Fruit fly (Drosophila melanogaster) Kc167 (cell line): Measurements from ENCODE around the gene eIF2Bepsilon.

ENCODE experiments used
- Myc ChIP-seq: fragments of >200 bp; optimal IDR thresholded peaks from 2 replicates; lab custom pipeline; 2017; ENCODE audit warnings: missing external identifiers
- Sin3A ChIP-seq: fragments of >200 bp; optimal IDR thresholded peaks from 2 replicates; lab custom pipeline; 2018; ENCODE audit warnings: missing external identifiers
- h ChIP-seq: fragments of >200 bp; optimal IDR thresholded peaks from 3 replicates; lab custom pipeline; 2018; ENCODE audit warnings: missing external identifiers
- insv ChIP-seq: fragments of >200 bp; optimal IDR thresholded peaks from 3 replicates; lab custom pipeline; 2018; ENCODE audit warnings: missing external identifiers
- psq ChIP-seq: fragments of >200 bp; optimal IDR thresholded peaks from 2 replicates; lab custom pipeline; 2017; ENCODE audit warnings: missing external identifiers
- ttk ChIP-seq: sonication (Bioruptor generic); optimal IDR thresholded peaks from 2 replicates; lab custom pipeline; 2017; ENCODE audit warnings: missing external identifiers

The eIF2Bepsilon gene

dm6 chrX:1964409-1965345 lies 42.0 kb upstream of the eIF2Bepsilon start:
- no peak for TF ChIP-seq Sin3A
- TF ChIP-seq psq (lab: Kevin White, UChicago), result no peak
- no peak for TF ChIP-seq h (lab: Kevin White, UChicago)
- TF ChIP-seq Myc (lab: Kevin White, UChicago), result no peak
- TF ChIP-seq insv (lab: Kevin White, UChicago), result no peak
- TF ChIP-seq ttk (lab: Kevin White, UChicago), result no peak

DNA sequence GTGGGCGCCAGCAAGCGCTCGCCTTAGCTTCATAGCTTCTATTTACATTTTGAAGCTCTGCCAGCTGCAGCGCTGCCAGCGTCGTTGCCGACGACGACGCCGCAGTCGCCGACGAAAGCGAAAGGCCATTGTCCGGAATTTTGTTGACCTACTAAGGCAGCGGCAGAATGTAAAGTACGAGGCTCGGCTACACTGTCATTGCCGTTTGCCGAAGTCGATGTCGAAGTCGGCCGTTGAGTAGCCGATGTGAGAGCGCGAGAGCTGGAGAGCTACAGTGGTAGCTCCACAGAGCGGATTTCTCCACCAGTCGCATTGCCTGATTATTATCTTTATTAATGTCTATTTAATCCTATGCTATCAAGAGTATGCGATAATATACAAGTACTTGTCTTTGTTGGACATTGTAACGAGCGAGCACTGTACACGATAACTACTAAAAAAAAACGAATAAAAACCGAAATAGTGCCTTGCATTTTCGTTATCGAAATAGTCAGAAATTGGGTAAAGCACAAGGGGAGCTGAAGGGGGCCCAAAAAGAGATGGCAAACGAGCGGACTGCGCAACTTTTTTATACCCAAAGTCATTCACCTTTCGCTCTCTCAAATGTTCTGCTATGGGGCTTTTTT lies 41.0 kb upstream of the eIF2Bepsilon start:
- TF ChIP-seq ttk (lab: Kevin White, UChicago) (no peak), insv (lab: Kevin White, UChicago) (no peak), h (lab: Kevin White, UChicago) (no peak), Sin3A (no peak)

dm6 chrX:1963192-1963590 lies 40.5 kb upstream of the eIF2Bepsilon start:
- TF ChIP-seq insv (lab: Kevin White, UChicago) (no peak), ttk (lab: Kevin White, UChicago) (no peak)

DNA sequence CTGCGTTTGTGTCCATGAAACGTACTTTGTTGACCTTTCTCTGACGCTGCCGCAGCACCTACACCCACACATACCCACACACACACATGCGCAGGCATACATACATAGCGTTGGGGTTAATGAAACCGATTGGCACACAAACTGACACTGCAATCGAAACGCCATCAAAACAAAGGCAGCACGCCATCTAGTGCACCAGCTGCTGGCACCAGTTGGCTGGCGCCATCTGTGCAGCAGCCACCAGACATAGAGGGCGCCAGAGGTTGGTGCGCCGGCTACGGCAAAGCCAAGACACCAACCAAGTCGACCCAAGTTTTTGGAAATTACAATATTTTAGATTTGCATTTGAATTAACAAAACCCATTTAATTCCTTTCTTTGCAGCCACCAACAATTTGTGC lies 30.2 kb upstream of the eIF2Bepsilon start:
- no peak for TF ChIP-seq insv (lab: Kevin White, UChicago)
- no peak for TF ChIP-seq psq (lab: Kevin White, UChicago)
- no peak for TF ChIP-seq ttk (lab: Kevin White, UChicago)
- no peak for TF ChIP-seq Sin3A
- TF ChIP-seq Myc (lab: Kevin White, UChicago), result no peak
- TF ChIP-seq h (lab: Kevin White, UChicago), result no peak

dm6 chrX:1951391-1952066 lies 28.9 kb upstream of the eIF2Bepsilon start:
- TF ChIP-seq psq (lab: Kevin White, UChicago), result no peak
- no peak for TF ChIP-seq insv (lab: Kevin White, UChicago)
- TF ChIP-seq Myc (lab: Kevin White, UChicago), result no peak
- TF ChIP-seq h (lab: Kevin White, UChicago), result no peak
- no peak for TF ChIP-seq ttk (lab: Kevin White, UChicago)
- TF ChIP-seq Sin3A, result no peak

DNA sequence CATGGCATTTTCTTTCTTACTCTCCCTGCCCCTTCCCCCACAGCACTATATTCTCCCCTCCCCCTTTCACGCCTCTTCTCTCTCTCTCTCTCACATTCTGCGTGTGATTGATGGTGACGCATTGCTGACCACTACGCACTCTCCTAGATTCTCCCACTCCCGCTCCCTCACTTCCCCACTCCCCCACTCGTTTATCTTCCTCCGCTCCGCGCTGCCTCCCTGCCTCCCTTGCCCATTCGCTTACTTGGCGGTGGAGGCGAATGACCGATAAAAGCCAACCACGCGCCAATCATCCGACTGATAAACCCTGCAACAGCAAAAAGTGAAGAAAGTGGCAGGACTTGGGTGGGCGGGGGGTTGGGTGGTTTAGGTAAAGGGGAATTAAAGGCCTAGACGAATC lies 27.6 kb upstream of the eIF2Bepsilon start:
- TF ChIP-seq ttk (lab: Kevin White, UChicago) (no peak), h (lab: Kevin White, UChicago) (no peak), Myc (lab: Kevin White, UChicago) (no peak), Sin3A (no peak), insv (lab: Kevin White, UChicago) (no peak), psq (lab: Kevin White, UChicago) (no peak)

dm6 chrX:1949598-1949997 lies 26.9 kb upstream of the eIF2Bepsilon start:
- TF ChIP-seq h (lab: Kevin White, UChicago), result no peak

DNA sequence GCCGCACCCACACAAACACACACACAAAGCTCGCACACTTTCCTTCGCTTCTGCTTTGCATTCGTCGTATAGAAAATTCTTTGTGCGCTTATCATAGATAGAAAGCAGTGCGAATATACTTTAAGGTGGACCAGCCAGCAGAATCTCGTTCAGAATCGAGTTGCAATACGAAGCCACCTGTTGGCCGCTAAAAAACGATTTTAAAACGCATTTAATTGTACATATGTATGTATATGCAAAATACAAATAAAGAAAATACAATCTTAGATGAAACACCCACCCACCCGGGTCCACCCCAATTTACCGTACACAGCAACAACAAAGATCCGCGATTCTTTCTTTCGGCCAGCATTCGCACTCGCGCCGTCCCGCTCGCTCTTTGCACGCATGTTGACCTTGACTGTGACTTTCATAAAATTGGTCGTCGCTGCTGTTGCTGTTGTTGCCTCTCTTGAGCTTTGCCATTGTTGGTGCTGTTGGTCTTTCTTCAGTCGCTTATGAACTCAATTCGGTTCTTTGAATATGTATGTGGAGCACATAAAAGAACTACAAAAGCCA lies 25.9 kb upstream of the eIF2Bepsilon start:
- TF ChIP-seq Myc (lab: Kevin White, UChicago) (no peak), insv (lab: Kevin White, UChicago) (no peak), ttk (lab: Kevin White, UChicago) (no peak), h (lab: Kevin White, UChicago) (no peak), psq (lab: Kevin White, UChicago) (no peak), Sin3A (no peak)

- TF ChIP-seq ttk (lab: Kevin White, UChicago) (no peak), psq (lab: Kevin White, UChicago) (no peak), Sin3A (no peak)
Observed at dm6 chrX:1947900-1948374, 25.3 kb upstream of the eIF2Bepsilon start.

dm6 chrX:1947178-1947872 lies 24.7 kb upstream of the eIF2Bepsilon start:
- TF ChIP-seq ttk (lab: Kevin White, UChicago) (no peak), Sin3A (no peak), psq (lab: Kevin White, UChicago) (no peak)

DNA sequence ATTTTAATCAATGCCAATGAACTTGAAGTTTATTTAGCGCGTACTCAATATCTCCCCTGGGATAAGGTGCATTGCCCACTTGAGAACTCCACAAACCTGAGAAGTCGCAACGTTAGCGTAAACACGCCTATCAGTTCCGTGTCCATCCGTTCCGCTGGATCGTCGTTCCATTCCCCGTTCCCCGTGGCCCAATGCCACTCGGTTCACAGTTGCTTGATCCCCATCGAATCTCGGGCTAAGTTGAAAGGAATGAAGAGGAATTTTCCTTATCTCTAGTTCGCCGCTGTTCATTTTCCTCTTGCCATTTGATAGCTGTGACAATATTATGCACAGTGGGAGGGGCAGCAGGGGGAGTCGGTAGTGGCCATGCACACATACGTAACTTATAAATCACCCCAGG lies 22.6 kb upstream of the eIF2Bepsilon start:
- TF ChIP-seq h (lab: Kevin White, UChicago) (no peak), Myc (lab: Kevin White, UChicago) (no peak), psq (lab: Kevin White, UChicago) (no peak), insv (lab: Kevin White, UChicago) (no peak), Sin3A (no peak), ttk (lab: Kevin White, UChicago) (no peak)
